Worm (Caenorhabditis elegans): ENCODE results near the gene igeg-2.

DNA sequence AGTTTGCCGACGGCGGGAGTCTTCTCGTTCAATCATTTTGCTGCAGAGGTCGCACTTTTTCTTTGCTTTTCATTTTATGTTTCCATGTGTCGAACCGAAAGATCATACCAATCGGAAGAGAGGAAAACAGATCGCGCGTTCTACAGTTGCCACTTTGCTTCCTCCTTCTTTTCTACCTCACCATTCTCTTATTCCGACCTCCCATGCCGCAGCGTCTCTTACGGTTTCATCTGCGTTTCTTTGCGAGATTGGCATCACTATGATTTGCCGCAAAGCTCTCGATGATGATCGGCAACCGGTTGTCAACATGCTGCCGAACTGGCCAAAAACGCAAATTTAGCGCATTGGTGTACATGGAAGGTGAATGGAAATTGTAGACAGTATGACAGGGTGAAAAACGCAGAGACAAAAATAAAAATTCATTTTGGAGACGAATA is 27.7 kb upstream of the igeg-2 start:
- no peak for TF ChIP-seq pha-4 (GFP tag; IDR thresholded peaks at IDR 0.05)
- TF ChIP-seq pha-4 (tag; optimal IDR thresholded peaks at IDR 0.05), result no peak
- no peak for TF ChIP-seq snpc-4 (tag; optimal IDR thresholded peaks at IDR 0.05)
- TF ChIP-seq ceh-82 (tag; optimal IDR thresholded peaks at IDR 0.05), result no peak
- TF ChIP-seq ZK337.2 (GFP tag; IDR thresholded peaks at IDR 0.05), result no peak
- TF ChIP-seq lin-13 (GFP tag; optimal IDR thresholded peaks at IDR 0.05), result no peak
- TF ChIP-seq fkh-10 (GFP tag; optimal IDR thresholded peaks at IDR 0.05), result no peak

Measured in whole organism, L4 larva.